Worm (Caenorhabditis elegans) whole organism, young adult: ENCODE measurements around the gene K06A9.3.

Experiments used
- ama-1 ChIP-seq, 3 experiments: fragments of 150-350 bp in 1 of 3; sonication (generic microtip) in 2 of 3; optimal IDR thresholded peaks; 2 replicates each; lab custom pipeline; 2014 to 2018; ENCODE audit warnings: missing biosample characterization in 2 of 3, missing genetic modification characterization in 2 of 3, missing genetic modification reagents in 2 of 3
- ceh-91 ChIP-seq: fragments of 200-800 bp; sonication (Bioruptor generic); IDR thresholded peaks from 2 replicates; pipeline ENCODE4 v1.3.6; 2022; ENCODE audit warnings: missing genetic modification reagents, missing genetic modification characterization, missing compliant biosample characterization
- unc-130 ChIP-seq: sonication (generic microtip); optimal IDR thresholded peaks from 2 replicates; lab custom pipeline; 2016; ENCODE audit warnings: missing genetic modification reagents, missing genetic modification characterization, missing compliant biosample characterization

- no peak for TF ChIP-seq unc-130 (GFP tag; lab: Kevin White, UChicago)
- TF ChIP-seq ceh-91 (GFP tag; lab: Robert Waterston, UW): no peak
- no peak for TF ChIP-seq ama-1 (optimal IDR thresholded peaks at IDR 0.05; lab: Kevin White, UChicago)
- no peak for TF ChIP-seq ama-1 (GFP tag; optimal IDR thresholded peaks at IDR 0.05; lab: Kevin White, UChicago)
Observed at ce11 chrX:1578682-1579081, 43.5 kb upstream of the K06A9.3 start.
